Fruit fly (Drosophila melanogaster): ENCODE results near the gene Phf5a.

- TF ChIP-seq insv (optimal IDR thresholded peaks at IDR 0.05) = no peak
- no peak for TF ChIP-seq h (optimal IDR thresholded peaks at IDR 0.05)
Observed at dm6 chr2L:6455955-6456599, 34.6 kb downstream of the Phf5a start, which contains the start of gene frj.

Measured in Kc167 (cell line).